Worm (Caenorhabditis elegans) whole organism, young adult: ENCODE results near the gene metr-1.

ENCODE experiments used
- B0035.1 ChIP-seq: sonication (generic microtip); optimal IDR thresholded peaks from 2 replicates; lab custom pipeline; 2016; ENCODE audit warnings: missing genetic modification characterization, mild to moderate bottlenecking, missing compliant biosample characterization, missing genotype, missing genetic modification reagents
- F10E7.11 ChIP-seq: sonication (generic microtip); optimal IDR thresholded peaks from 2 replicates; lab custom pipeline; 2017; ENCODE audit warnings: mild to moderate bottlenecking, missing genetic modification characterization, moderate library complexity, missing compliant biosample characterization
- F37B4.10 ChIP-seq: fragments of 200-800 bp; sonication (Bioruptor generic); IDR thresholded peaks from 2 replicates; pipeline ENCODE4 v1.3.6; 2022; ENCODE audit warnings: missing genetic modification characterization, missing compliant biosample characterization
- F49E8.2 ChIP-seq: sonication (generic microtip); optimal IDR thresholded peaks from 3 replicates; lab custom pipeline; 2017; ENCODE audit warnings: missing genetic modification characterization, mild to moderate bottlenecking, missing compliant biosample characterization, antibody characterized with exemption, moderate library complexity; ENCODE audit not compliant: insufficient read depth
- F57A8.1 ChIP-seq: fragments of 200-800 bp; sonication (Bioruptor generic); optimal IDR thresholded peaks from 2 replicates; lab custom pipeline; 2018; ENCODE audit warnings: mild to moderate bottlenecking, missing genetic modification characterization, moderate library complexity, missing compliant biosample characterization
- F57C9.4 ChIP-seq: sonication (generic microtip); optimal IDR thresholded peaks from 2 replicates; lab custom pipeline; 2017; ENCODE audit warnings: mild to moderate bottlenecking, missing genetic modification characterization, missing compliant biosample characterization
- T07F8.4 ChIP-seq: sonication (generic microtip); optimal IDR thresholded peaks from 2 replicates; lab custom pipeline; 2016; ENCODE audit warnings: mild to moderate bottlenecking, missing genetic modification characterization, moderate library complexity, missing compliant biosample characterization
- Y53G8AR.9 ChIP-seq: fragments of 200-800 bp; sonication (Bioruptor generic); conservative IDR thresholded peaks from 2 replicates; pipeline ENCODE4 v1.3.6; 2022; ENCODE audit warnings: missing genetic modification reagents, missing genetic modification characterization, missing compliant biosample characterization
- Y95B8A.8 ChIP-seq: fragments of 200-800 bp; sonication (Bioruptor generic); IDR thresholded peaks from 2 replicates; pipeline ENCODE4 v1.3.6; 2022; ENCODE audit warnings: missing genetic modification reagents, missing genetic modification characterization, missing compliant biosample characterization
- akir-1 ChIP-seq: fragments of 200-800 bp; sonication (Bioruptor generic); optimal IDR thresholded peaks from 2 replicates; lab custom pipeline; 2018; ENCODE audit warnings: mild to moderate bottlenecking, missing genetic modification characterization, moderate library complexity, missing compliant biosample characterization
- ama-1 ChIP-seq, 3 experiments: fragments of 150-350 bp in 1 of 3; sonication (generic microtip) in 2 of 3; optimal IDR thresholded peaks; 2 replicates each; lab custom pipeline; 2014 to 2018; ENCODE audit warnings: missing biosample characterization in 2 of 3, missing genetic modification characterization in 2 of 3, missing genetic modification reagents in 2 of 3
- aptf-3 ChIP-seq: fragments of 200-800 bp; sonication (Bioruptor generic); IDR thresholded peaks from 2 replicates; pipeline ENCODE4 v1.3.6; 2022; ENCODE audit warnings: missing genetic modification characterization, missing compliant biosample characterization
- athp-1 ChIP-seq: sonication (generic microtip); optimal IDR thresholded peaks from 2 replicates; lab custom pipeline; 2017; ENCODE audit warnings: mild to moderate bottlenecking, missing genetic modification characterization, missing compliant biosample characterization
- attf-5 ChIP-seq: fragments of 200-800 bp; sonication (Bioruptor generic); optimal IDR thresholded peaks from 2 replicates; lab custom pipeline; 2018; ENCODE audit warnings: mild to moderate bottlenecking, missing genetic modification characterization, missing compliant biosample characterization
- ceh-100 ChIP-seq: fragments of 200-800 bp; sonication (Bioruptor generic); IDR thresholded peaks from 2 replicates; pipeline ENCODE4 v1.3.6; 2022; ENCODE audit warnings: missing genetic modification reagents, missing genetic modification characterization, missing compliant biosample characterization
- ceh-40 ChIP-seq: fragments of 200-800 bp; sonication (Bioruptor generic); IDR thresholded peaks from 2 replicates; pipeline ENCODE4 v1.3.6; 2022; ENCODE audit warnings: missing genetic modification characterization, missing compliant biosample characterization
- die-1 ChIP-seq: sonication (generic microtip); optimal IDR thresholded peaks from 2 replicates; lab custom pipeline; 2016; ENCODE audit warnings: missing genotype, mild to moderate bottlenecking, missing genetic modification characterization, missing compliant biosample characterization
- dox-1 ChIP-seq: fragments of 200-800 bp; sonication (Bioruptor generic); IDR thresholded peaks from 2 replicates; pipeline ENCODE4 v1.3.6; 2022; ENCODE audit warnings: missing genetic modification reagents, missing genetic modification characterization, missing compliant biosample characterization
- dpl-1 ChIP-seq: fragments of 150-350 bp; optimal IDR thresholded peaks from 2 replicates; lab custom pipeline; 2014; ENCODE audit warnings: missing biosample characterization, missing genetic modification reagents, missing genetic modification characterization
- efl-1 ChIP-seq: fragments of 150-350 bp; optimal IDR thresholded peaks from 2 replicates; lab custom pipeline; 2014; ENCODE audit warnings: missing biosample characterization, missing genetic modification reagents, missing genetic modification characterization
- egl-18 ChIP-seq: fragments of 200-800 bp; sonication (Bioruptor generic); IDR thresholded peaks from 2 replicates; pipeline ENCODE4 v1.3.6; 2022; ENCODE audit warnings: missing genetic modification reagents, missing genetic modification characterization, missing compliant biosample characterization
- egrh-3 ChIP-seq: fragments of 200-800 bp; sonication (Bioruptor generic); IDR thresholded peaks from 2 replicates; pipeline ENCODE4 v1.3.6; 2022; ENCODE audit warnings: missing genetic modification reagents, missing genetic modification characterization, missing compliant biosample characterization
- ekl-4 ChIP-seq: fragments of 200-800 bp; sonication (Bioruptor generic); IDR thresholded peaks from 2 replicates; pipeline ENCODE4 v1.3.6; 2022; ENCODE audit warnings: missing genetic modification reagents, missing genetic modification characterization, missing compliant biosample characterization
- ets-4 ChIP-seq: fragments of 200-800 bp; sonication (Bioruptor generic); optimal IDR thresholded peaks from 2 replicates; lab custom pipeline; 2018; ENCODE audit warnings: mild to moderate bottlenecking, missing genetic modification characterization, missing compliant biosample characterization
- hlh-26 ChIP-seq: fragments of 200-800 bp; sonication (Bioruptor generic); conservative IDR thresholded peaks from 2 replicates; pipeline ENCODE4 v1.3.6; 2022; ENCODE audit warnings: missing genetic modification reagents, missing genetic modification characterization, missing compliant biosample characterization
- hmg-1.2 ChIP-seq: fragments of 200-800 bp; sonication (Bioruptor generic); IDR thresholded peaks from 2 replicates; pipeline ENCODE4 v1.3.6; 2022; ENCODE audit warnings: missing genetic modification reagents, missing genetic modification characterization, missing compliant biosample characterization
- hmg-20 ChIP-seq: fragments of 200-800 bp; sonication (Bioruptor generic); IDR thresholded peaks from 2 replicates; pipeline ENCODE4 v1.3.6; 2022; ENCODE audit warnings: missing genetic modification reagents, missing genetic modification characterization, missing compliant biosample characterization
- hsf-1 ChIP-seq: fragments of 200-800 bp; sonication (Bioruptor generic); IDR thresholded peaks from 2 replicates; pipeline ENCODE4 v1.3.6; 2022; ENCODE audit warnings: missing genetic modification reagents, missing genetic modification characterization, missing compliant biosample characterization
- lin-26 ChIP-seq: fragments of 200-800 bp; sonication (Bioruptor generic); IDR thresholded peaks from 2 replicates; pipeline ENCODE4 v1.3.6; 2022; ENCODE audit warnings: missing genetic modification reagents, missing genetic modification characterization, missing compliant biosample characterization
- lin-35 ChIP-seq, 3 experiments: fragments of 150-350 bp in 2 of 3; sonication (generic microtip) in 1 of 3; optimal IDR thresholded peaks; 2 replicates each; lab custom pipeline; 2014 to 2018; ENCODE audit warnings: missing biosample characterization in 3 of 3, missing genetic modification characterization in 3 of 3, missing genetic modification reagents in 3 of 3
- lin-40 ChIP-seq: sonication (generic microtip); optimal IDR thresholded peaks from 2 replicates; lab custom pipeline; 2016; ENCODE audit warnings: missing genetic modification characterization, mild to moderate bottlenecking, missing compliant biosample characterization, missing genotype, missing genetic modification reagents
- lin-54 ChIP-seq: fragments of 200-800 bp; sonication (Bioruptor generic); optimal IDR thresholded peaks from 2 replicates; lab custom pipeline; 2018; ENCODE audit warnings: mild to moderate bottlenecking, missing genetic modification characterization, missing compliant biosample characterization
- madf-3 ChIP-seq: fragments of 200-800 bp; sonication (Bioruptor generic); IDR thresholded peaks from 2 replicates; pipeline ENCODE4 v1.3.6; 2022; ENCODE audit warnings: missing genetic modification reagents, missing genetic modification characterization, missing compliant biosample characterization
- mcd-1 ChIP-seq: fragments of 200-800 bp; sonication (Bioruptor generic); IDR thresholded peaks from 2 replicates; pipeline ENCODE4 v1.3.6; 2022; ENCODE audit warnings: missing genetic modification reagents, missing genetic modification characterization, missing compliant biosample characterization
- mel-28 ChIP-seq: sonication (generic microtip); optimal IDR thresholded peaks from 2 replicates; lab custom pipeline; 2016; ENCODE audit warnings: borderline replicate concordance, mild to moderate bottlenecking, missing genetic modification characterization, missing compliant biosample characterization
- mes-4 ChIP-seq: sonication (generic microtip); optimal IDR thresholded peaks from 2 replicates; lab custom pipeline; 2016; ENCODE audit warnings: missing genotype, missing genetic modification characterization, missing compliant biosample characterization
- nfya-2 ChIP-seq: fragments of 200-800 bp; sonication (Bioruptor generic); IDR thresholded peaks from 2 replicates; pipeline ENCODE4 v1.3.6; 2022; ENCODE audit warnings: missing genetic modification reagents, missing genetic modification characterization, missing compliant biosample characterization
- nfyb-1 ChIP-seq: fragments of 200-800 bp; sonication (Bioruptor generic); IDR thresholded peaks from 2 replicates; pipeline ENCODE4 v1.3.6; 2022; ENCODE audit warnings: missing genetic modification reagents, missing genetic modification characterization, missing compliant biosample characterization
- nhr-120 ChIP-seq: fragments of 200-800 bp; sonication (Bioruptor generic); IDR thresholded peaks from 2 replicates; pipeline ENCODE4 v1.3.6; 2022; ENCODE audit warnings: missing genetic modification characterization, missing compliant biosample characterization
- nhr-179 ChIP-seq: sonication (generic microtip); optimal IDR thresholded peaks from 2 replicates; lab custom pipeline; 2016; ENCODE audit warnings: mild to moderate bottlenecking, missing genetic modification characterization, missing compliant biosample characterization
- nhr-27 ChIP-seq: fragments of 200-800 bp; sonication (Bioruptor generic); optimal IDR thresholded peaks from 2 replicates; lab custom pipeline; 2018; ENCODE audit warnings: mild to moderate bottlenecking, missing genetic modification characterization, moderate library complexity, missing compliant biosample characterization
- nhr-80 ChIP-seq: sonication (generic microtip); optimal IDR thresholded peaks from 2 replicates; lab custom pipeline; 2016; ENCODE audit warnings: missing genetic modification characterization, missing compliant biosample characterization
- rcor-1 ChIP-seq: fragments of 200-800 bp; sonication (Bioruptor generic); IDR thresholded peaks from 2 replicates; pipeline ENCODE4 v1.3.6; 2022; ENCODE audit warnings: missing genetic modification reagents, missing genetic modification characterization, missing compliant biosample characterization
- rec-8 ChIP-seq, 2 experiments: sonication (generic microtip); optimal IDR thresholded peaks; 2 replicates each; lab custom pipeline; 2016; ENCODE audit warnings: mild to moderate bottlenecking in 2 of 2, missing genetic modification characterization in 2 of 2, missing genetic modification reagents in 2 of 2, missing genotype in 2 of 2, missing biosample characterization in 1 of 2, missing compliant biosample characterization in 1 of 2, moderate library complexity in 1 of 2
- sdz-38 ChIP-seq: sonication (generic microtip); optimal IDR thresholded peaks from 2 replicates; lab custom pipeline; 2016; ENCODE audit warnings: missing genotype, missing genetic modification characterization, missing compliant biosample characterization
- sptf-2 ChIP-seq: fragments of 200-800 bp; sonication (Bioruptor generic); optimal IDR thresholded peaks from 2 replicates; lab custom pipeline; 2018; ENCODE audit warnings: mild to moderate bottlenecking, missing genetic modification characterization, missing compliant biosample characterization
- unc-62 ChIP-seq: fragments of 150-350 bp; optimal IDR thresholded peaks from 2 replicates; lab custom pipeline; 2014; ENCODE audit warnings: missing biosample characterization, missing genetic modification reagents, missing genetic modification characterization
- xnd-1 ChIP-seq: sonication (generic microtip); optimal IDR thresholded peaks from 2 replicates; lab custom pipeline; 2016; ENCODE audit warnings: missing genotype, missing genetic modification reagents, missing genetic modification characterization, missing compliant biosample characterization
- ztf-25 ChIP-seq: fragments of 200-800 bp; sonication (Bioruptor generic); IDR thresholded peaks from 2 replicates; pipeline ENCODE4 v1.3.6; 2022; ENCODE audit warnings: missing genetic modification reagents, missing genetic modification characterization, missing compliant biosample characterization

Gene metr-1

DNA sequence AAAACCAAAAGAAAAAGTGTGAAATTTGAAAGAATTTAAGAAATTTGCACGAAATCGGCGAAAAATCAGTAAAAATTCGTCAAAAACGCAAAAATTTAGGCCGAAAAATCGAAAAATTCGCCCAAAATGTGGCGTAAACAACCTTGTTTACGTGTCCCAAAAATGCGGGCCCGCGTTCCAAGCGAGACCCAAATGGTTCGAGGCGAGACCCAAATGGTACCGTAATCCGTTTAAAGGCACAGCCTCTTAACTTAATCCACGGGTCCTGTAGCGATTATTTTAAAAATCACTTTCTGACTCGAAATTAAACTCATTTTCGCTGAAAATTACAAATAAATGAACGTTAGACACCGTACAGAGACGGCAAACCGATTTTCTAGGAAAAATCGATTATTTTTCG lies 9.0 kb downstream of the metr-1 start (continued):
- TF ChIP-seq akir-1 (GFP tag; lab: Kevin White, UChicago) (no peak), ceh-100 (GFP tag; lab: Robert Waterston, UW) (no peak), sptf-2 (GFP tag; lab: Kevin White, UChicago) (no peak), hlh-26 (GFP tag; lab: Robert Waterston, UW) (no peak), hsf-1 (peak; percentile 69), ceh-40 (GFP tag; lab: Robert Waterston, UW) (no peak), F49E8.2 (tag; lab: Kevin White, UChicago) (peak; percentile 90), dpl-1 (GFP tag; lab: Kevin White, UChicago) (peak; percentile 25), Y95B8A.8 (GFP tag; lab: Robert Waterston, UW) (peak; percentile 84), ztf-25 (no peak), nhr-80 (tag; lab: Kevin White, UChicago) (no peak), B0035.1 (tag; lab: Kevin White, UChicago) (no peak), F57C9.4 (no peak), dox-1 (GFP tag; lab: Robert Waterston, UW) (peak; percentile 72), egrh-3 (GFP tag; lab: Robert Waterston, UW) (no peak), attf-5 (no peak), F37B4.10 (GFP tag; lab: Robert Waterston, UW) (no peak), hmg-20 (GFP tag; lab: Robert Waterston, UW) (no peak), nfya-2 (GFP tag; lab: Robert Waterston, UW) (no peak), F57A8.1 (no peak), madf-3 (GFP tag; lab: Robert Waterston, UW) (peak; percentile 82), ama-1 (optimal IDR thresholded peaks at IDR 0.05; lab: Kevin White, UChicago) (no peak), ama-1 (GFP tag; optimal IDR thresholded peaks at IDR 0.05; lab: Kevin White, UChicago) (no peak), die-1 (tag; lab: Kevin White, UChicago) (no peak), lin-40 (no peak), nhr-179 (no peak), efl-1 (GFP tag; lab: Kevin White, UChicago) (peak; percentile 56), xnd-1 (tag; lab: Kevin White, UChicago) (peak; percentile 92), athp-1 (no peak), mes-4 (no peak), rec-8 (tag; optimal IDR thresholded peaks at IDR 0.05; lab: Kevin White, UChicago) (no peak), ets-4 (GFP tag; lab: Kevin White, UChicago) (no peak), sdz-38 (no peak), hmg-1.2 (GFP tag; lab: Robert Waterston, UW) (peak; percentile 32; the same call in 1 of the 2 replicates), nfyb-1 (peak; percentile 58; the same call in 1 of the 2 replicates), F10E7.11 (no peak), T07F8.4 (no peak), lin-35 (GFP tag; optimal IDR thresholded peaks at IDR 0.05; lab: Kevin White, UChicago) (no peak), unc-62 (no peak), rcor-1 (GFP tag; lab: Robert Waterston, UW) (peak; percentile 71), aptf-3 (no peak), ekl-4 (GFP tag; lab: Robert Waterston, UW) (no peak), lin-54 (peak; percentile 69), mel-28 (tag; lab: Kevin White, UChicago) (no peak), mcd-1 (GFP tag; lab: Robert Waterston, UW) (peak; percentile 72), Y53G8AR.9 (no peak), nhr-120 (no peak), lin-26 (GFP tag; lab: Robert Waterston, UW) (no peak), nhr-27 (no peak), egl-18 (GFP tag; lab: Robert Waterston, UW) (no peak)
